Fruit fly (Drosophila melanogaster): Measurements from ENCODE around the gene CG34150.

Gene CG34150

DNA sequence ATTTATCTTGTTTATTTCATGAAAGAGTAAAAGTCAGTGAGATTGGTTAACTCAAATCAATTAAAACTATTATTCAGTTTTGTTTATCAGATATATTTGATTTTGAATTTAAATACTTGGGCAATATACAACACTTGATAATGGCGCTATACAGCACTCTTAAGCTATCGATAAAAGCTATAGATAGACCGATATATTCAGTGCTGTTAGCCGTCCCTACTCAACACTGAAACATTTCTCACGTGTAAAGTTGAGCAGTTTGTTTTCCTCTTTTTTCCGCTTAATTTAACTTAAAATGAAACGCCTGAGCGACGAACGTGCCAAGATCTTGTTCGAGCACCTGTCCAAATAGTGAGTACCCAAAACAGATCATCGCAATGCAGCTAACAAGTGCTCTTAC lies 36.4 kb downstream of the CG34150 start, which contains the start of gene CG7006 (continued):
- TF ChIP-seq ind (GFP tag; optimal IDR thresholded peaks at IDR 0.05) (peak; percentile 78), Bgb (GFP tag; IDR thresholded peaks at IDR 0.05; ENCODE audit: partially characterized antibody) (peak; percentile 89), zen (tag; optimal IDR thresholded peaks at IDR 0.05) (peak; percentile 37), wdn (GFP tag; IDR thresholded peaks at IDR 0.05) (peak; percentile 58), CG15073 (GFP tag; optimal IDR thresholded peaks at IDR 0.05) (peak; percentile 13), klu (GFP tag; IDR thresholded peaks at IDR 0.05) (peak; percentile 62; the same call in 1 of the 2 replicates), Opbp (GFP tag; IDR thresholded peaks at IDR 0.05; ENCODE audit: partially characterized antibody) (peak; percentile 87), Hand (GFP tag; optimal IDR thresholded peaks at IDR 0.05) (no peak), CG11093 (GFP tag; IDR thresholded peaks at IDR 0.05) (no peak), CG33213 (GFP tag; optimal IDR thresholded peaks at IDR 0.05) (peak; percentile 77), gsb-n (tag; optimal IDR thresholded peaks at IDR 0.05) (no peak), salm (tag; optimal IDR thresholded peaks at IDR 0.05) (no peak), ap (GFP tag; IDR thresholded peaks at IDR 0.05) (0 out of 2 replicates have a peak, but pooled peaks have one; percentile 18), CG16863 (GFP tag; optimal IDR thresholded peaks at IDR 0.05) (peak; percentile 43), dan (GFP tag; IDR thresholded peaks at IDR 0.05) (no peak), CG3407 (GFP tag; optimal IDR thresholded peaks at IDR 0.05) (no peak), sob (GFP tag; IDR thresholded peaks at IDR 0.05) (peak; percentile 95), Hr3 (GFP tag; optimal IDR thresholded peaks at IDR 0.05) (peak; percentile 62), fd3F (GFP tag; optimal IDR thresholded peaks at IDR 0.05) (no peak), CG43689 (GFP tag; IDR thresholded peaks at IDR 0.05) (no peak), ranshi (GFP tag; IDR thresholded peaks at IDR 0.05) (peak; percentile 71), Max (GFP tag; optimal IDR thresholded peaks at IDR 0.05) (peak; percentile 88), CG14710 (tag; optimal IDR thresholded peaks at IDR 0.05) (peak; percentile 61), jing (GFP tag; optimal IDR thresholded peaks at IDR 0.05) (no peak), ac (GFP tag; optimal IDR thresholded peaks at IDR 0.05) (no peak), CG31388 (GFP tag; optimal IDR thresholded peaks at IDR 0.05) (peak; percentile 1), CG30431 (GFP tag; optimal IDR thresholded peaks at IDR 0.05) (no peak), CG4820 (GFP tag; optimal IDR thresholded peaks at IDR 0.05) (peak; percentile 54), sqz (GFP tag; optimal IDR thresholded peaks at IDR 0.05) (no peak), CG34224 (GFP tag; IDR thresholded peaks at IDR 0.05; ENCODE audit: partially characterized antibody) (peak; percentile 72), CG6854 (GFP tag; optimal IDR thresholded peaks at IDR 0.05) (no peak), inv (GFP tag; IDR thresholded peaks at IDR 0.05; ENCODE audit: partially characterized antibody) (peak; percentile 69), nerfin-2 (GFP tag; IDR thresholded peaks at IDR 0.05; ENCODE audit: partially characterized antibody) (0 out of 2 replicates have a peak, but pooled peaks have one; percentile 54), CG18764 (GFP tag; optimal IDR thresholded peaks at IDR 0.05) (peak; percentile 73), CG13296 (GFP tag; optimal IDR thresholded peaks at IDR 0.05) (no peak), ash1 (GFP tag; optimal IDR thresholded peaks at IDR 0.05) (no peak), CG8290 (GFP tag; optimal IDR thresholded peaks at IDR 0.05) (peak; percentile 70), CG8290 (tag; optimal IDR thresholded peaks at IDR 0.05) (no peak), Aef1 (GFP tag; IDR thresholded peaks at IDR 0.05) (peak; percentile 36; the same call in 1 of the 3 replicates), Mad (GFP tag; optimal IDR thresholded peaks at IDR 0.05) (peak; percentile 50), Meics (GFP tag; optimal IDR thresholded peaks at IDR 0.05) (peak; percentile 54), CG9932 (GFP tag; IDR thresholded peaks at IDR 0.05) (peak; percentile 96), CTCF (GFP tag; optimal IDR thresholded peaks at IDR 0.05) (no peak), peb (GFP tag; IDR thresholded peaks at IDR 0.05) (peak; percentile 11; the same call in 1 of the 2 replicates), Sox102F (GFP tag; optimal IDR thresholded peaks at IDR 0.05) (no peak), mam (GFP tag; optimal IDR thresholded peaks at IDR 0.05) (peak; percentile 91), Abd-B (GFP tag; optimal IDR thresholded peaks at IDR 0.05) (peak; percentile 27), NC2β (GFP tag; optimal IDR thresholded peaks at IDR 0.05) (peak; percentile 80), Sry-δ (GFP tag; optimal IDR thresholded peaks at IDR 0.05) (peak; percentile 76), CG18599 (GFP tag; optimal IDR thresholded peaks at IDR 0.05) (no peak), Dbx (GFP tag; IDR thresholded peaks at IDR 0.05) (peak; percentile 90), pb (GFP tag; optimal IDR thresholded peaks at IDR 0.05) (peak; percentile 44)

All from whole organism, embryonic.